Worm (Caenorhabditis elegans): ENCODE data around the gene F17H10.4.

ce11 chrX:13104966-13105365 is 21.4 kb downstream of the F17H10.4 start, which contains the start of gene F17H10.1:
- TF ChIP-seq ama-1 (optimal IDR thresholded peaks at IDR 0.05) (no peak), B0310.2 (tag; optimal IDR thresholded peaks at IDR 0.05) (no peak), F13C5.2 (tag; optimal IDR thresholded peaks at IDR 0.05) (peak; percentile 18), tbx-11 (GFP tag; IDR thresholded peaks at IDR 0.05) (no peak), hmg-4 (GFP tag; optimal IDR thresholded peaks at IDR 0.05) (peak; percentile 20), scrt-1 (GFP tag; IDR thresholded peaks at IDR 0.05) (no peak), ceh-13 (GFP tag; optimal IDR thresholded peaks at IDR 0.05) (no peak), flt-1 (GFP tag; IDR thresholded peaks at IDR 0.05) (no peak)
